Fruit fly (Drosophila melanogaster) whole organism, wandering third instar larva: Measurements from ENCODE around the gene CG7800.

Experiments used
- Abd-B ChIP-seq: fragments of >200 bp; optimal IDR thresholded peaks from 2 replicates; lab custom pipeline; 2017; ENCODE audit warnings: missing biosample characterization, missing genetic modification characterization
- CG32264 ChIP-seq: fragments of 200-800 bp; sonication (Bioruptor generic); optimal IDR thresholded peaks from 2 replicates; lab custom pipeline; 2016; ENCODE audit warnings: missing biosample characterization, missing genetic modification characterization
- CG9705 ChIP-seq: fragments of 200-800 bp; sonication (Bioruptor generic); optimal IDR thresholded peaks from 2 replicates; lab custom pipeline; 2018; ENCODE audit warnings: missing biosample characterization, mild to moderate bottlenecking, missing genetic modification characterization
- CrebA ChIP-seq: fragments of 200-800 bp; sonication (Bioruptor generic); optimal IDR thresholded peaks from 2 replicates; lab custom pipeline; 2016; ENCODE audit warnings: missing biosample characterization, mild to moderate bottlenecking, missing genetic modification characterization, borderline replicate concordance
- Dfd ChIP-seq: fragments of >200 bp; optimal IDR thresholded peaks from 2 replicates; lab custom pipeline; 2017; ENCODE audit warnings: missing biosample characterization, missing genetic modification characterization
- Dif ChIP-seq: fragments of 200-275, 200-300 bp; sonication (Bioruptor generic); optimal IDR thresholded peaks from 2 replicates; lab custom pipeline; 2018; ENCODE audit warnings: missing biosample characterization, missing genetic modification characterization; ENCODE audit not compliant: partially characterized antibody
- GATAd ChIP-seq: sonication (Bioruptor generic); optimal IDR thresholded peaks from 2 replicates; lab custom pipeline; 2016; ENCODE audit warnings: missing biosample characterization, missing genetic modification characterization
- HLH106 ChIP-seq: fragments of 200-800 bp; optimal IDR thresholded peaks from 3 replicates; lab custom pipeline; 2019; ENCODE audit warnings: missing biosample characterization, mild to moderate bottlenecking, missing genetic modification characterization, moderate library complexity
- Hnf4 ChIP-seq: fragments of 200-800 bp; sonication (Bioruptor generic); optimal IDR thresholded peaks from 2 replicates; lab custom pipeline; 2016; ENCODE audit warnings: missing biosample characterization, mild to moderate bottlenecking, missing genetic modification characterization
- Hr78 ChIP-seq: fragments of >200 bp; optimal IDR thresholded peaks from 2 replicates; lab custom pipeline; 2017; ENCODE audit warnings: missing biosample characterization, missing genetic modification characterization
- Hr83 ChIP-seq: fragments of 200-300 bp; sonication (Bioruptor generic); optimal IDR thresholded peaks from 2 replicates; lab custom pipeline; 2016; ENCODE audit warnings: missing biosample characterization, mild to moderate bottlenecking, missing genetic modification characterization, moderate library complexity; ENCODE audit not compliant: poor library complexity, severe bottlenecking
- Jra ChIP-seq: sonication (Bioruptor generic); optimal IDR thresholded peaks from 2 replicates; lab custom pipeline; 2016; ENCODE audit warnings: missing biosample characterization, missing genetic modification characterization
- Mio ChIP-seq: sonication (Bioruptor generic); optimal IDR thresholded peaks from 2 replicates; lab custom pipeline; 2016; ENCODE audit warnings: missing biosample characterization, missing genetic modification characterization
- Myc ChIP-seq: fragments of >200 bp; optimal IDR thresholded peaks from 2 replicates; lab custom pipeline; 2017
- N ChIP-seq: fragments of >200 bp; optimal IDR thresholded peaks from 2 replicates; lab custom pipeline; 2018; ENCODE audit warnings: missing biosample characterization, missing external identifiers, missing genetic modification characterization
- OdsH ChIP-seq: fragments of 200-800 bp; sonication (Bioruptor generic); optimal IDR thresholded peaks from 2 replicates; lab custom pipeline; 2016; ENCODE audit warnings: missing biosample characterization, mild to moderate bottlenecking, missing genetic modification characterization
- Rel ChIP-seq, 2 experiments: fragments of 200-800 bp; sonication (Bioruptor generic) in 1 of 2; optimal IDR thresholded peaks; 2 replicates in 1 of 2; 3 replicates in 1 of 2; lab custom pipeline; 2016 to 2019; ENCODE audit warnings: mild to moderate bottlenecking in 2 of 2, missing biosample characterization in 2 of 2, missing genetic modification characterization in 2 of 2, moderate library complexity in 1 of 2
- Sp1 ChIP-seq: fragments of 200-800 bp; sonication (Bioruptor generic); optimal IDR thresholded peaks from 3 replicates; lab custom pipeline; 2019; ENCODE audit warnings: missing biosample characterization, mild to moderate bottlenecking, missing genetic modification characterization, moderate library complexity
- Vsx2 ChIP-seq: fragments of 200-300, 225-300 bp; sonication (Bioruptor generic); optimal IDR thresholded peaks from 2 replicates; lab custom pipeline; 2018; ENCODE audit warnings: missing biosample characterization, missing genetic modification characterization; ENCODE audit not compliant: partially characterized antibody
- br ChIP-seq: fragments of 200-800 bp; sonication (Bioruptor generic); optimal IDR thresholded peaks from 2 replicates; lab custom pipeline; 2016; ENCODE audit warnings: missing biosample characterization, missing genetic modification characterization
- brk ChIP-seq: fragments of 200-800 bp; sonication (Bioruptor generic); optimal IDR thresholded peaks from 2 replicates; lab custom pipeline; 2016; ENCODE audit warnings: missing biosample characterization, mild to moderate bottlenecking, missing genetic modification characterization
- dl ChIP-seq, 2 experiments: fragments of 175-275, 200-275 bp in 1 of 2; fragments of 200-275 bp in 1 of 2; sonication (Bioruptor generic); optimal IDR thresholded peaks; lab custom pipeline; 2018; ENCODE audit warnings: mild to moderate bottlenecking in 2 of 2, missing biosample characterization in 2 of 2, missing genetic modification characterization in 2 of 2, moderate library complexity in 2 of 2; ENCODE audit not compliant: partially characterized antibody in 2 of 2, insufficient read depth in 1 of 2
- dsf ChIP-seq: sonication (Bioruptor generic); optimal IDR thresholded peaks from 2 replicates; lab custom pipeline; 2016; ENCODE audit warnings: missing biosample characterization, missing genetic modification characterization, borderline replicate concordance
- ey ChIP-seq: fragments of 200-800 bp; sonication (Bioruptor generic); optimal IDR thresholded peaks from 2 replicates; lab custom pipeline; 2016; ENCODE audit warnings: missing biosample characterization, missing genetic modification characterization
- foxo ChIP-seq, 2 experiments: fragments of 200-800 bp; sonication (Bioruptor generic); optimal IDR thresholded peaks; 2 replicates in 1 of 2; 3 replicates in 1 of 2; lab custom pipeline; 2016 to 2017; ENCODE audit warnings: missing biosample characterization in 2 of 2, missing genetic modification characterization in 2 of 2
- fru ChIP-seq: fragments of 200-800 bp; sonication (Bioruptor generic); optimal IDR thresholded peaks from 3 replicates; lab custom pipeline; 2016; ENCODE audit warnings: missing biosample characterization, mild to moderate bottlenecking, missing genetic modification characterization
- h ChIP-seq: fragments of 200-800 bp; sonication (Bioruptor generic); optimal IDR thresholded peaks from 3 replicates; lab custom pipeline; 2016; ENCODE audit warnings: missing biosample characterization, mild to moderate bottlenecking, missing genetic modification characterization
- jim ChIP-seq: fragments of 175-275, 200-325 bp; sonication (Bioruptor generic); optimal IDR thresholded peaks from 2 replicates; lab custom pipeline; 2016; ENCODE audit warnings: missing biosample characterization, mild to moderate bottlenecking, missing genetic modification characterization
- lola ChIP-seq: fragments of >200 bp; optimal IDR thresholded peaks from 2 replicates; lab custom pipeline; 2017; ENCODE audit warnings: missing biosample characterization, missing genetic modification characterization
- pan ChIP-seq: fragments of >200 bp; optimal IDR thresholded peaks from 2 replicates; lab custom pipeline; 2017
- psq ChIP-seq: fragments of 200-800 bp; sonication (Bioruptor generic); optimal IDR thresholded peaks from 3 replicates; lab custom pipeline; 2017; ENCODE audit warnings: missing biosample characterization, mild to moderate bottlenecking, missing genetic modification characterization, moderate library complexity
- rgr ChIP-seq: fragments of 200-800 bp; sonication (Bioruptor generic); optimal IDR thresholded peaks from 3 replicates; lab custom pipeline; 2016; ENCODE audit warnings: missing biosample characterization, mild to moderate bottlenecking, missing genetic modification characterization
- sage ChIP-seq: fragments of 200-800 bp; sonication (Bioruptor generic); optimal IDR thresholded peaks from 2 replicates; lab custom pipeline; 2016; ENCODE audit warnings: missing biosample characterization, mild to moderate bottlenecking, missing genetic modification characterization
- sv ChIP-seq: fragments of 200-800 bp; sonication (Bioruptor generic); optimal IDR thresholded peaks from 3 replicates; lab custom pipeline; 2016; ENCODE audit warnings: missing biosample characterization, missing genetic modification characterization
- tai ChIP-seq: sonication (Bioruptor generic); optimal IDR thresholded peaks from 2 replicates; lab custom pipeline; 2016; ENCODE audit warnings: missing biosample characterization, missing genetic modification characterization
- usp ChIP-seq: fragments of >200 bp; optimal IDR thresholded peaks from 2 replicates; lab custom pipeline; 2017; ENCODE audit warnings: missing biosample characterization, missing genetic modification characterization
- woc ChIP-seq: sonication (Bioruptor generic); optimal IDR thresholded peaks from 2 replicates; lab custom pipeline; 2016; ENCODE audit warnings: missing biosample characterization, mild to moderate bottlenecking, missing genetic modification characterization

CG7800 gene

dm6 chr3R:8183502-8183901 lies 34.3 kb upstream of the CG7800 start:
- TF ChIP-seq ey (no peak), CG9705 (GFP tag; lab: Kevin White, UChicago) (no peak), N (GFP tag; lab: Kevin White, UChicago) (no peak), rgr (no peak), Hr78 (GFP tag; lab: Kevin White, UChicago) (no peak), Rel (GFP tag; optimal IDR thresholded peaks at IDR 0.05; lab: Kevin White, UChicago) (no peak), Rel (tag; optimal IDR thresholded peaks at IDR 0.05; lab: Kevin White, UChicago) (peak; percentile 10), HLH106 (tag; lab: Kevin White, UChicago) (no peak), foxo (GFP tag; optimal IDR thresholded peaks at IDR 0.05; lab: Kevin White, UChicago) (no peak), pan (no peak), Hr83 (GFP tag; lab: Kevin White, UChicago) (no peak), jim (GFP tag; lab: Kevin White, UChicago) (no peak), Jra (GFP tag; lab: Kevin White, UChicago) (no peak), Myc (lab: Kevin White, UChicago) (no peak), Dif (GFP tag; lab: Kevin White, UChicago) (no peak), CrebA (no peak), lola (GFP tag; lab: Kevin White, UChicago) (no peak), br (GFP tag; lab: Kevin White, UChicago) (no peak), h (peak; percentile 4), Vsx2 (GFP tag; lab: Kevin White, UChicago) (peak; percentile 18), woc (no peak)
- TF ChIP-seq, all 38 proteins: peak for 3

DNA sequence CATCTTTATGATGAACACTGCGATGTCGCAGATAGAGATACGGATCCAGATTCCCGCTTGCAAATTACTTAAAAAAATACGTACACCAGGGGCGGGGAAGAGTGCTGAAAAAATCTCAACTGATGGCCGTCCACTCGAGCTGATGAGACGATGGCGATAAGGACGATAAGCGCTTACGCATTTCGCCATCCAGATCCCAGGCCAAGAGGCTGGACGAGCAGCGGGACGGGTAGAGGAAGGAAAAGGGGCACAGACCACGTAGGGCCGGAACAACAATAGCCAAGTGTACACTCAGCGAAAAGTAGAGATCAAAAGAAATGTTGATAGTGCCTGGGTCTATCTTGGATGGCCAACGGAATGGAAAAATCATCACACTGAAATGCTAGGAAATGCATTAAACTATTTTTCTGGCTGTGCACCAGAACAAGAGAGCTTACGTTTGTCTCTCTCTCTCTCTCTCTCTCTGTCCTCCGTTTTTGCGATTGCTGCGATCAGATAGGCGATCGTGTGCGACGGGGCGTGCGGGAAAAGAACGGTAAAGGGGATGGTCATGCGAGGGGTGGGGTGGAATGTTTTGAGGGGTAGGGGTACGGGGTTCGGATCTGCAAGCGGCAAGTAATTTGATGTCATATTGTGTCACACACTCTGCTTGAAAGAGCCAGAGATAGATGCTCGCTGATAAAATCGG lies 30.2 kb upstream of the CG7800 start:
- TF ChIP-seq rgr (no peak), Dfd (GFP tag; lab: Kevin White, UChicago) (no peak), GATAd (no peak), N (GFP tag; lab: Kevin White, UChicago) (no peak)

DNA sequence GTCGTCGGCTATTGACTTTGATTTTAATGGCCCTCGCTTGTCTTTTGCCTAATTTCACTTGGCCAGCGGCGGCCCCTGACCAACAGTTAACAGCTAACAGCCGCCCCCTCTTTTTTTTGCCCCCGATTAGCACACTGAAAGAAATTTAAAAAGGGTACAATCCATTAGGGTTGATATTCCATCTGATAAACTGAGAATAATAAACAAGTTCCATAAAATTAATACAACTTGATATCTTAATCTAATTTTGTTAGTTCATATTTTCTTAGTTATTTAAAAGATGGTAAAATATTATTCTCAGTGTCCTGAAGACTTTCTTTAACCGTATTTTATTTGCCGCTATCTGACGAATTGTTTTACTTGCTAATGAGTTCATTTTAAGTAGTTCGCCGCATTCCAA lies 28.3 kb upstream of the CG7800 start:
- TF ChIP-seq CG9705 (GFP tag; lab: Kevin White, UChicago) (no peak), sv (GFP tag; lab: Kevin White, UChicago) (no peak), Jra (GFP tag; lab: Kevin White, UChicago) (no peak), GATAd (no peak), Dfd (GFP tag; lab: Kevin White, UChicago) (no peak), Hnf4 (GFP tag; lab: Kevin White, UChicago) (no peak), br (GFP tag; lab: Kevin White, UChicago) (no peak), dsf (GFP tag; lab: Kevin White, UChicago) (no peak), brk (GFP tag; lab: Kevin White, UChicago) (no peak), foxo (GFP tag; optimal IDR thresholded peaks at IDR 0.05; lab: Kevin White, UChicago) (no peak), jim (GFP tag; lab: Kevin White, UChicago) (no peak), tai (GFP tag; lab: Kevin White, UChicago) (no peak), CG32264 (GFP tag; lab: Kevin White, UChicago) (no peak), lola (GFP tag; lab: Kevin White, UChicago) (no peak), psq (GFP tag; lab: Kevin White, UChicago) (no peak)
- TF ChIP-seq, all 38 proteins: peak for 0

DNA sequence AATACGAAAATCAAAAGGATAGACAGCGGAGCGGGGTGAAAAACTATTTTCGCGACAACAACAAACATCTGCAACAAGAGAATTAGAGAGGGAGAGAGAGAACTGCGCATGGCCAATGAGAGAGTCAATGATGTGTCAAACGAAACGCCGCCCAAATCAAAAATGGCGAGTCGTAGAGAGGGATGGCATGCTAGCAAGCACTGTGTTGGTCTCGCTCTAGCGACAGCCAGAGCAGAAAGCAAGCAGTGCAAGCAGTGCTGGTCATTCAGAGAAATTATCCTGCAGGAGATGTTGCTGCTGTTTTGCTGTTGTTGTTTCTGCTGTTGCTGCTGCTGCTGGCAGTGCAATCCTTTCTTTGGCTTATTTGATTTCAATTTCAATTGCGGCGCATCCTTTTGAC lies 26.9 kb upstream of the CG7800 start:
- TF ChIP-seq Abd-B (GFP tag; lab: Kevin White, UChicago) (no peak), psq (GFP tag; lab: Kevin White, UChicago) (no peak), Dfd (GFP tag; lab: Kevin White, UChicago) (no peak), N (GFP tag; lab: Kevin White, UChicago) (peak; percentile 66), sv (GFP tag; lab: Kevin White, UChicago) (no peak), fru (GFP tag; lab: Kevin White, UChicago) (no peak), Rel (GFP tag; optimal IDR thresholded peaks at IDR 0.05; lab: Kevin White, UChicago) (no peak), Rel (tag; optimal IDR thresholded peaks at IDR 0.05; lab: Kevin White, UChicago) (no peak), CG9705 (GFP tag; lab: Kevin White, UChicago) (no peak), HLH106 (tag; lab: Kevin White, UChicago) (no peak), CG32264 (GFP tag; lab: Kevin White, UChicago) (no peak), usp (GFP tag; lab: Kevin White, UChicago) (no peak), Mio (GFP tag; lab: Kevin White, UChicago) (no peak), dl (GFP tag; optimal IDR thresholded peaks at IDR 0.05; lab: Kevin White, UChicago; ENCODE audit: insufficient read depth in 1 of 2, partially characterized antibody in 2 of 2) (peak in 1 of 2 experiments; percentile 39), OdsH (GFP tag; lab: Kevin White, UChicago) (no peak), lola (GFP tag; lab: Kevin White, UChicago) (no peak), foxo (GFP tag; optimal IDR thresholded peaks at IDR 0.05; lab: Kevin White, UChicago) (no peak), Vsx2 (GFP tag; lab: Kevin White, UChicago) (peak; percentile 48), Hr83 (GFP tag; lab: Kevin White, UChicago) (no peak), br (GFP tag; lab: Kevin White, UChicago) (no peak), CrebA (no peak), Dif (GFP tag; lab: Kevin White, UChicago) (peak; percentile 73), rgr (no peak), Hnf4 (GFP tag; lab: Kevin White, UChicago) (no peak), jim (GFP tag; lab: Kevin White, UChicago) (no peak), sage (GFP tag; lab: Kevin White, UChicago) (no peak), Hr78 (GFP tag; lab: Kevin White, UChicago) (no peak), GATAd (no peak), tai (GFP tag; lab: Kevin White, UChicago) (no peak), woc (no peak), brk (GFP tag; lab: Kevin White, UChicago) (no peak), pan (no peak), h (peak; percentile 3), Jra (GFP tag; lab: Kevin White, UChicago) (no peak), Sp1 (GFP tag; lab: Kevin White, UChicago) (no peak)
